Worm (Caenorhabditis elegans): ENCODE results near the gene mpst-3.

DNA sequence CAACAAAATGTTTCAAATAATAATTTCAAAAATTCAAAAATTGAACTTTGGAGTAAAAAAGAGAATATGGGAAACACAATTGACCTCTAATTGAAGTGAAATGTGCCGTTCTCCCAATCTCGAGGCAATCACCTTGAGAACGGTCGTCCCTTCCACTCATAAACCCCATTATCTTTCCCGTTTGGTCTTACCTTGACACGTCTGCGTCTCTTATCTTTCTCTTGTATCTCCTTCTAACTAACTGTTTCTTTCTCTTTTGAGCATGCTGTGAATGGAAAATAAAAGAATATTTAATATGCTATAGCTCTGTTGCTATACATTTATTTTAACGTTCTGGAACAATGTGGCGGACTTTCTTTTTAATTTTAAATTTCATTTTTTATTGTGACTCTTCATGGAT lies 4.1 kb downstream of the mpst-3 start, which contains the start of gene H12D21.10:
- TF ChIP-seq skn-1 (tag; optimal IDR thresholded peaks at IDR 0.05) (no peak), nhr-237 (tag; optimal IDR thresholded peaks at IDR 0.05) (no peak), jun-1 (tag; optimal IDR thresholded peaks at IDR 0.05) (no peak)
